Fruit fly (Drosophila melanogaster) whole organism, embryonic: ENCODE measurements around the gene CG5068.

Experiments
- Asciz ChIP-seq: fragments of 200-800 bp; sonication (Bioruptor generic); optimal IDR thresholded peaks from 2 replicates; lab custom pipeline; 2017; ENCODE audit warnings: missing biosample characterization, mild to moderate bottlenecking, missing genetic modification characterization, missing genetic modification reagents
- C15 ChIP-seq: fragments of 200-800 bp; sonication (Bioruptor generic); IDR thresholded peaks from 3 replicates; pipeline ENCODE4 v1.3.6; 2022; ENCODE audit warnings: missing biosample characterization, missing genetic modification characterization
- CG10565 ChIP-seq: fragments of 200-800 bp; sonication (Bioruptor generic); optimal IDR thresholded peaks from 3 replicates; lab custom pipeline; 2016; ENCODE audit warnings: missing biosample characterization, mild to moderate bottlenecking, missing genetic modification characterization
- CG11093 ChIP-seq: fragments of 200-800 bp; sonication (Bioruptor generic); IDR thresholded peaks from 3 replicates; pipeline ENCODE4 v1.3.6; 2022; ENCODE audit warnings: missing biosample characterization, missing genetic modification characterization
- CG11247 ChIP-seq: fragments of 200-800 bp; sonication (Bioruptor generic); IDR thresholded peaks from 2 replicates; pipeline ENCODE4 v1.3.6; 2022; ENCODE audit warnings: missing biosample characterization, missing genetic modification characterization
- CG11456 ChIP-seq: fragments of 200-800 bp; sonication (Bioruptor generic); IDR thresholded peaks from 3 replicates; pipeline ENCODE4 v1.3.6; 2022; ENCODE audit warnings: missing biosample characterization, missing genetic modification characterization
- CG11504 ChIP-seq: fragments of 200-800 bp; sonication (Bioruptor generic); optimal IDR thresholded peaks from 3 replicates; lab custom pipeline; 2019; ENCODE audit warnings: missing biosample characterization, mild to moderate bottlenecking, missing genetic modification characterization, moderate library complexity
- CG13287 ChIP-seq: fragments of 200-800 bp; sonication (Bioruptor generic); IDR thresholded peaks from 2 replicates; pipeline ENCODE4 v1.3.6; 2022; ENCODE audit warnings: missing biosample characterization, missing genetic modification characterization; ENCODE audit not compliant: partially characterized antibody
- CG13424 ChIP-seq: fragments of 200-800 bp; sonication (Bioruptor generic); optimal IDR thresholded peaks from 2 replicates; lab custom pipeline; 2019; ENCODE audit warnings: missing biosample characterization, mild to moderate bottlenecking, missing genetic modification characterization, moderate library complexity
- CG13624 ChIP-seq: fragments of 200-800 bp; sonication (Bioruptor generic); optimal IDR thresholded peaks from 2 replicates; lab custom pipeline; 2016; ENCODE audit warnings: missing biosample characterization, missing genetic modification characterization
- CG2129 ChIP-seq: fragments of 200-800 bp; sonication (Bioruptor generic); IDR thresholded peaks from 2 replicates; pipeline ENCODE4 v1.3.6; 2022; ENCODE audit warnings: missing biosample characterization, missing genetic modification characterization; ENCODE audit not compliant: partially characterized antibody
- CG31441 ChIP-seq: fragments of 200-800 bp; sonication (Bioruptor generic); IDR thresholded peaks from 2 replicates; pipeline ENCODE4 v1.3.6; 2022; ENCODE audit warnings: missing biosample characterization, missing genetic modification characterization
- CG34422 ChIP-seq: fragments of 200-800 bp; sonication (Bioruptor generic); IDR thresholded peaks from 3 replicates; pipeline ENCODE4 v1.3.6; 2022; ENCODE audit warnings: missing biosample characterization, missing genetic modification characterization
- CG4328 ChIP-seq: fragments of 200-800 bp; sonication (Bioruptor generic); optimal IDR thresholded peaks from 3 replicates; lab custom pipeline; 2017; ENCODE audit warnings: missing biosample characterization, missing genetic modification reagents, missing genetic modification characterization
- CG4617 ChIP-seq: fragments of 200-800 bp; sonication (Bioruptor generic); optimal IDR thresholded peaks from 3 replicates; lab custom pipeline; 2016; ENCODE audit warnings: missing biosample characterization, missing genetic modification characterization, borderline replicate concordance
- CG6272 ChIP-seq: fragments of 200-800 bp; sonication (Bioruptor generic); IDR thresholded peaks from 2 replicates; pipeline ENCODE4 v1.3.6; 2022; ENCODE audit warnings: missing biosample characterization, missing genetic modification characterization
- CG8290 ChIP-seq, 3 experiments: fragments of 200-800 bp; sonication (Bioruptor generic); optimal IDR thresholded peaks; 2 replicates each; lab custom pipeline; 2016 to 2019; ENCODE audit warnings: missing biosample characterization in 3 of 3, missing genetic modification characterization in 3 of 3, mild to moderate bottlenecking in 2 of 3, moderate library complexity in 1 of 3
- CG9817 ChIP-seq: fragments of 200-800 bp; sonication (Bioruptor generic); optimal IDR thresholded peaks from 2 replicates; lab custom pipeline; 2018; ENCODE audit warnings: missing biosample characterization, mild to moderate bottlenecking, missing genetic modification characterization, moderate library complexity
- CkIIα-i1 ChIP-seq: fragments of 200-800 bp; sonication (Bioruptor generic); IDR thresholded peaks from 2 replicates; pipeline ENCODE4 v1.3.6; 2022; ENCODE audit warnings: missing biosample characterization, missing genetic modification characterization
- D ChIP-seq, 2 experiments: fragments of 200-800 bp in 1 of 2; fragments of >200 bp in 1 of 2; sonication (Bioruptor generic) in 1 of 2; optimal IDR thresholded peaks; 2 replicates in 1 of 2; 3 replicates in 1 of 2; lab custom pipeline; 2017; ENCODE audit warnings: mild to moderate bottlenecking in 1 of 2, missing biosample characterization in 1 of 2, missing genetic modification characterization in 1 of 2, missing genetic modification reagents in 1 of 2
- Dref ChIP-seq: fragments of 200-800 bp; sonication (Bioruptor generic); IDR thresholded peaks from 2 replicates; pipeline ENCODE4 v1.3.6; 2022; ENCODE audit warnings: missing biosample characterization, missing genetic modification characterization
- E2f2 ChIP-seq: fragments of 200-800 bp; sonication (Bioruptor generic); IDR thresholded peaks from 2 replicates; pipeline ENCODE4 v1.3.6; 2022; ENCODE audit warnings: missing biosample characterization, missing genetic modification characterization
- Ets97D ChIP-seq: fragments of 200-800 bp; sonication (Bioruptor generic); optimal IDR thresholded peaks from 3 replicates; lab custom pipeline; 2016; ENCODE audit warnings: missing biosample characterization, missing genetic modification characterization
- H2.0 ChIP-seq: fragments of 200-800 bp; sonication (Bioruptor generic); IDR thresholded peaks from 2 replicates; pipeline ENCODE4 v1.3.6; 2022; ENCODE audit warnings: missing biosample characterization, missing genetic modification characterization
- HHEX ChIP-seq: fragments of 200-800 bp; sonication (Bioruptor generic); optimal IDR thresholded peaks from 3 replicates; lab custom pipeline; 2017; ENCODE audit warnings: missing biosample characterization, mild to moderate bottlenecking, missing genetic modification characterization, missing genetic modification reagents
- HLHmδ ChIP-seq: fragments of 200-800 bp; sonication (Bioruptor generic); optimal IDR thresholded peaks from 2 replicates; lab custom pipeline; 2018; ENCODE audit warnings: missing biosample characterization, mild to moderate bottlenecking, missing genetic modification characterization, moderate library complexity
- Hand ChIP-seq: fragments of 200-800 bp; sonication (Bioruptor generic); optimal IDR thresholded peaks from 2 replicates; lab custom pipeline; 2017; ENCODE audit warnings: mild to moderate bottlenecking, missing biosample characterization, missing genetic modification reagents, missing genetic modification characterization
- NK7.1 ChIP-seq: fragments of 200-800 bp; sonication (Bioruptor generic); optimal IDR thresholded peaks from 3 replicates; lab custom pipeline; 2016; ENCODE audit warnings: missing biosample characterization, missing genetic modification characterization
- Sox100B ChIP-seq: fragments of 200-800 bp; sonication (Bioruptor generic); optimal IDR thresholded peaks from 3 replicates; lab custom pipeline; 2018; ENCODE audit warnings: missing biosample characterization, mild to moderate bottlenecking, missing genetic modification characterization
- Vsx1 ChIP-seq: fragments of 200-800 bp; sonication (Bioruptor generic); optimal IDR thresholded peaks from 2 replicates; lab custom pipeline; 2017; ENCODE audit warnings: missing biosample characterization, mild to moderate bottlenecking, missing genetic modification characterization, missing genetic modification reagents
- bsh ChIP-seq, 2 experiments: fragments of 200-800 bp; sonication (Bioruptor generic); optimal IDR thresholded peaks; 2 replicates each; lab custom pipeline; 2017 to 2018; ENCODE audit warnings: mild to moderate bottlenecking in 2 of 2, missing biosample characterization in 2 of 2, missing genetic modification characterization in 2 of 2, moderate library complexity in 1 of 2
- cwo ChIP-seq: fragments of 200-800 bp; sonication (Bioruptor generic); optimal IDR thresholded peaks from 3 replicates; lab custom pipeline; 2017; ENCODE audit warnings: missing biosample characterization, missing genetic modification characterization, mild to moderate bottlenecking, moderate library complexity, missing genetic modification reagents
- ems ChIP-seq: fragments of 200-800 bp; sonication (Bioruptor generic); optimal IDR thresholded peaks from 3 replicates; lab custom pipeline; 2016; ENCODE audit warnings: missing biosample characterization, missing genetic modification characterization
- eyg ChIP-seq: fragments of 200-800 bp; sonication (Bioruptor generic); optimal IDR thresholded peaks from 3 replicates; lab custom pipeline; 2016; ENCODE audit warnings: missing biosample characterization, missing genetic modification characterization
- fru ChIP-seq: fragments of >200 bp; optimal IDR thresholded peaks from 2 replicates; lab custom pipeline; 2017
- gcm ChIP-seq: fragments of 200-800 bp; sonication (Bioruptor generic); optimal IDR thresholded peaks from 2 replicates; lab custom pipeline; 2019; ENCODE audit warnings: missing biosample characterization, mild to moderate bottlenecking, missing genetic modification characterization, moderate library complexity
- gcm2 ChIP-seq: fragments of 200-800 bp; sonication (Bioruptor generic); optimal IDR thresholded peaks from 2 replicates; lab custom pipeline; 2016; ENCODE audit warnings: missing biosample characterization, missing genetic modification characterization
- grn ChIP-seq: fragments of 200-800 bp; sonication (Bioruptor generic); optimal IDR thresholded peaks from 3 replicates; lab custom pipeline; 2017; ENCODE audit warnings: missing biosample characterization, missing genetic modification characterization
- p53 ChIP-seq: fragments of 200-800 bp; sonication (Bioruptor generic); optimal IDR thresholded peaks from 2 replicates; lab custom pipeline; 2016; ENCODE audit warnings: missing biosample characterization, missing genetic modification characterization
- run ChIP-seq: fragments of 200-800 bp; sonication (Bioruptor generic); optimal IDR thresholded peaks from 3 replicates; lab custom pipeline; 2018; ENCODE audit warnings: missing biosample characterization, mild to moderate bottlenecking, missing genetic modification characterization
- schlank ChIP-seq: fragments of 200-800 bp; sonication (Bioruptor generic); optimal IDR thresholded peaks from 2 replicates; lab custom pipeline; 2018; ENCODE audit warnings: missing biosample characterization, mild to moderate bottlenecking, missing genetic modification characterization
- sima ChIP-seq: fragments of 200-800 bp; sonication (Bioruptor generic); optimal IDR thresholded peaks from 2 replicates; lab custom pipeline; 2016; ENCODE audit warnings: missing biosample characterization, missing genetic modification characterization
- sna ChIP-seq: fragments of 200-800 bp; sonication (Bioruptor generic); IDR thresholded peaks from 2 replicates; pipeline ENCODE4 v1.3.6; 2022; ENCODE audit warnings: missing biosample characterization, missing genetic modification characterization; ENCODE audit not compliant: partially characterized antibody
- sug ChIP-seq: fragments of 200-800 bp; optimal IDR thresholded peaks from 2 replicates; lab custom pipeline; 2019; ENCODE audit warnings: missing biosample characterization, mild to moderate bottlenecking, missing genetic modification characterization, moderate library complexity
- tap ChIP-seq: fragments of 200-800 bp; optimal IDR thresholded peaks from 3 replicates; lab custom pipeline; 2019; ENCODE audit warnings: missing biosample characterization, mild to moderate bottlenecking, missing genetic modification characterization, moderate library complexity
- toy ChIP-seq: fragments of 200-800 bp; sonication (Bioruptor generic); IDR thresholded peaks from 2 replicates; pipeline ENCODE4 v1.3.6; 2022; ENCODE audit warnings: missing biosample characterization, missing genetic modification characterization
- trem ChIP-seq: fragments of 200-800 bp; optimal IDR thresholded peaks from 3 replicates; lab custom pipeline; 2019; ENCODE audit warnings: missing biosample characterization, mild to moderate bottlenecking, missing genetic modification characterization, moderate library complexity
- unpg ChIP-seq: fragments of 200-800 bp; sonication (Bioruptor generic); optimal IDR thresholded peaks from 3 replicates; lab custom pipeline; 2018; ENCODE audit warnings: missing biosample characterization, mild to moderate bottlenecking, missing genetic modification characterization, moderate library complexity
- usp ChIP-seq: fragments of >200 bp; optimal IDR thresholded peaks from 2 replicates; lab custom pipeline; 2017; ENCODE audit warnings: missing biosample characterization, missing genetic modification characterization
- wdn ChIP-seq: fragments of 200-800 bp; sonication (Bioruptor generic); IDR thresholded peaks from 2 replicates; pipeline ENCODE4 v1.3.6; 2022; ENCODE audit warnings: missing biosample characterization, missing genetic modification characterization

CG5068 gene

DNA sequence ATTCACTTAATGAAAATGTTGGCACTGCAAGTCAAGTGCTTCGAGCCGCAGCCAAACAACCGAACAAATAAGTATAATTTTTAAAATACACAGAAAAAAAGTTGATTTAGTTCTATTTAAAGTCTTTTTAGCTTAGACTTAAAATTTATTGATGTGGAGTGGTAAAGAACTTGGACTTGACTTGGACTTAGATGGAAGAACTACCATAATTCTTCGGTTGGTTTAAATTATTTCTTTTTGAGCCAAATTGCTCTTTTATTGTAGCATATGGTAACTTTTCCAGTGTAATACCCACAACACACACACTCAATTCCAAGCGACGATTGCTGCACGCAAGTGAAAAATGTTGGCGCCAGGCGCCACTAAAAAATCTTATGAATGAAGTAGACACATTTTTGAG, 41.5 kb downstream of the CG5068 start (continued):
- TF ChIP-seq H2.0 (GFP tag; lab: Robert Waterston, UW) = no peak
- no peak for TF ChIP-seq CG6272 (GFP tag; lab: Robert Waterston, UW)
- TF ChIP-seq CG10565 (GFP tag; lab: Kevin White, UChicago) = no peak
- TF ChIP-seq Dref = no peak
- TF ChIP-seq CG13287 = no peak
- TF ChIP-seq toy = no peak
- peak; percentile 43; the same call in 1 of the 3 replicates for TF ChIP-seq CG11093 (GFP tag; lab: Robert Waterston, UW)
- TF ChIP-seq CkIIα-i1 (GFP tag; lab: Robert Waterston, UW) = no peak
- peak; percentile 59 for TF ChIP-seq CG13424 (tag; lab: Kevin White, UChicago)
- no peak for TF ChIP-seq usp
- TF ChIP-seq eyg = no peak
- TF ChIP-seq gcm2 = no peak
- no peak for TF ChIP-seq CG34422 (GFP tag; lab: Robert Waterston, UW)
- no peak for TF ChIP-seq sna (GFP tag; lab: Robert Waterston, UW)
- TF ChIP-seq CG4617 (GFP tag; lab: Kevin White, UChicago) = no peak
- no peak for TF ChIP-seq CG2129
- TF ChIP-seq CG31441 (GFP tag; lab: Robert Waterston, UW) = peak; percentile 51; the same call in 1 of the 2 replicates
- TF ChIP-seq schlank (tag; lab: Kevin White, UChicago) = no peak
- TF ChIP-seq E2f2 (GFP tag; lab: Robert Waterston, UW) = peak; percentile 34; the same call in 1 of the 2 replicates
- no peak for TF ChIP-seq Ets97D
- no peak for TF ChIP-seq CG4328 (GFP tag; lab: Kevin White, UChicago)
- TF ChIP-seq HLHmδ (GFP tag; lab: Kevin White, UChicago) = no peak
- TF ChIP-seq CG11247 (GFP tag; lab: Robert Waterston, UW) = no peak
- TF ChIP-seq grn (GFP tag; lab: Kevin White, UChicago) = no peak
- TF ChIP-seq D (optimal IDR thresholded peaks at IDR 0.05; lab: Kevin White, UChicago) = no peak
- peak; percentile 38 for TF ChIP-seq D (GFP tag; optimal IDR thresholded peaks at IDR 0.05; lab: Kevin White, UChicago)
- no peak for TF ChIP-seq HHEX
- no peak for TF ChIP-seq sug (tag; lab: Kevin White, UChicago)
- TF ChIP-seq run (tag; lab: Kevin White, UChicago) = no peak
- TF ChIP-seq ems (GFP tag; lab: Kevin White, UChicago) = no peak
- peak in 1 of 2 experiments; percentile 79 for TF ChIP-seq bsh (GFP tag; optimal IDR thresholded peaks at IDR 0.05; lab: Kevin White, UChicago)
- no peak for TF ChIP-seq Hand
- TF ChIP-seq CG9817 = no peak
- no peak for TF ChIP-seq tap (tag; lab: Kevin White, UChicago)
- no peak for TF ChIP-seq CG13624 (GFP tag; lab: Kevin White, UChicago)
- TF ChIP-seq Asciz = no peak
- TF ChIP-seq CG11504 (tag; lab: Kevin White, UChicago) = peak; percentile 60
- peak; percentile 12 for TF ChIP-seq NK7.1 (GFP tag; lab: Kevin White, UChicago)
- TF ChIP-seq sima = no peak
- no peak for TF ChIP-seq p53 (GFP tag; lab: Kevin White, UChicago)
- TF ChIP-seq unpg (GFP tag; lab: Kevin White, UChicago) = peak; percentile 57
- no peak for TF ChIP-seq Vsx1 (GFP tag; lab: Kevin White, UChicago)
- TF ChIP-seq trem = peak; percentile 32
- TF ChIP-seq CG8290 (GFP tag; optimal IDR thresholded peaks at IDR 0.05; lab: Kevin White, UChicago) = no peak
- TF ChIP-seq CG8290 (tag; optimal IDR thresholded peaks at IDR 0.05; lab: Kevin White, UChicago) = no peak
- TF ChIP-seq fru (lab: Kevin White, UChicago) = no peak
- no peak for TF ChIP-seq gcm (GFP tag; lab: Kevin White, UChicago)
- TF ChIP-seq Sox100B (GFP tag; lab: Kevin White, UChicago) = peak; percentile 30
- no peak for TF ChIP-seq CG11456
- TF ChIP-seq wdn = no peak
- no peak for TF ChIP-seq C15 (GFP tag; lab: Robert Waterston, UW)
- no peak for TF ChIP-seq cwo (GFP tag; lab: Kevin White, UChicago)
